Worm (Caenorhabditis elegans): ENCODE data around the gene Y43C5A.7.

- TF ChIP-seq tbx-37 (GFP tag; conservative IDR thresholded peaks at IDR 0.05) = no peak
- no peak for TF ChIP-seq hmbx-1 (tag; optimal IDR thresholded peaks at IDR 0.05)
- no peak for TF ChIP-seq ama-1 (optimal IDR thresholded peaks at IDR 0.05)
These were observed 36.5 kb downstream of the Y43C5A.7 start, which contains the start of gene acs-18 for ce11 chrIV:10313565-10313964.

Data from whole organism, early embryonic.